Worm (Caenorhabditis elegans): ENCODE measurements around the gene ZK816.3.

- no peak for TF ChIP-seq efl-3 (GFP tag; optimal IDR thresholded peaks at IDR 0.05)
- TF ChIP-seq egl-27 (tag; optimal IDR thresholded peaks at IDR 0.05) = no peak
- TF ChIP-seq ama-1 (optimal IDR thresholded peaks at IDR 0.05) = no peak
- no peak for TF ChIP-seq nhr-90 (tag; optimal IDR thresholded peaks at IDR 0.05; ENCODE audit: poor library complexity)
- no peak for TF ChIP-seq aly-2 (tag; optimal IDR thresholded peaks at IDR 0.05)
- no peak for TF ChIP-seq skn-1 (tag; optimal IDR thresholded peaks at IDR 0.05)
- TF ChIP-seq fos-1 (tag; optimal IDR thresholded peaks at IDR 0.05) = no peak
- no peak for TF ChIP-seq lin-15B (tag; optimal IDR thresholded peaks at IDR 0.05)
- TF ChIP-seq elt-2 (tag; optimal IDR thresholded peaks at IDR 0.05) = no peak
- no peak for TF ChIP-seq unc-130 (tag; optimal IDR thresholded peaks at IDR 0.05)
- TF ChIP-seq blmp-1 (tag; optimal IDR thresholded peaks at IDR 0.05) = no peak
Observed at ce11 chrX:3351526-3351925, 3.3 kb downstream of the ZK816.3 start, which contains the start of gene ZK816.1.
